Fruit fly (Drosophila melanogaster) whole organism, pupa: ENCODE data around the gene CG31098.

Source experiments
- CG10348 ChIP-seq: fragments of 200-800 bp; sonication (Bioruptor generic); IDR thresholded peaks from 2 replicates; pipeline ENCODE4 v1.3.6; 2022; ENCODE audit warnings: missing biosample characterization, missing genetic modification characterization
- CG12605 ChIP-seq: fragments of 200-800 bp; sonication (Bioruptor generic); IDR thresholded peaks from 2 replicates; pipeline ENCODE4 v1.3.6; 2022; ENCODE audit warnings: missing biosample characterization, missing genetic modification characterization
- CG13204 ChIP-seq: fragments of 200-800 bp; sonication (Bioruptor generic); optimal IDR thresholded peaks from 2 replicates; lab custom pipeline; 2018; ENCODE audit warnings: missing biosample characterization, mild to moderate bottlenecking, missing genetic modification characterization, moderate library complexity
- CG32121 ChIP-seq: fragments of 200-800 bp; sonication (Bioruptor generic); IDR thresholded peaks from 2 replicates; pipeline ENCODE4 v1.3.6; 2022; ENCODE audit warnings: missing biosample characterization, missing genetic modification characterization
- CG34367 ChIP-seq: fragments of 200-800 bp; sonication (Bioruptor generic); optimal IDR thresholded peaks from 2 replicates; lab custom pipeline; 2018; ENCODE audit warnings: missing biosample characterization, mild to moderate bottlenecking, missing genetic modification characterization
- CG4496 ChIP-seq: fragments of 200-800 bp; sonication (Bioruptor generic); IDR thresholded peaks from 3 replicates; pipeline ENCODE4 v1.3.6; 2022; ENCODE audit warnings: missing biosample characterization, missing genetic modification characterization
- CG8301 ChIP-seq: fragments of 200-800 bp; sonication (Bioruptor generic); optimal IDR thresholded peaks from 2 replicates; lab custom pipeline; 2018; ENCODE audit warnings: missing biosample characterization, mild to moderate bottlenecking, missing genetic modification characterization
- CG9948 ChIP-seq: fragments of 200-800 bp; sonication (Bioruptor generic); optimal IDR thresholded peaks from 2 replicates; lab custom pipeline; 2018; ENCODE audit warnings: missing biosample characterization, mild to moderate bottlenecking, missing genetic modification characterization, moderate library complexity
- EcR ChIP-seq: fragments of 200-800 bp; sonication (Bioruptor generic); optimal IDR thresholded peaks from 3 replicates; lab custom pipeline; 2019; ENCODE audit warnings: missing biosample characterization, missing genetic modification characterization, mild to moderate bottlenecking, moderate library complexity, missing genetic modification reagents
- Ets98B ChIP-seq: fragments of 200-800 bp; sonication (Bioruptor generic); IDR thresholded peaks from 2 replicates; pipeline ENCODE4 v1.3.6; 2022; ENCODE audit warnings: missing biosample characterization, missing genetic modification characterization
- Pif1A ChIP-seq: fragments of 200-800 bp; sonication (Bioruptor generic); optimal IDR thresholded peaks from 3 replicates; lab custom pipeline; 2016; ENCODE audit warnings: missing biosample characterization, missing genetic modification characterization
- Pif1B ChIP-seq: fragments of 200-800 bp; sonication (Bioruptor generic); optimal IDR thresholded peaks from 3 replicates; lab custom pipeline; 2016; ENCODE audit warnings: missing biosample characterization, missing genetic modification characterization
- Snoo ChIP-seq: fragments of 200-800 bp; sonication (Bioruptor generic); optimal IDR thresholded peaks from 3 replicates; lab custom pipeline; 2017; ENCODE audit warnings: missing biosample characterization, mild to moderate bottlenecking, missing genetic modification characterization, inconsistent platforms
- gl ChIP-seq: fragments of 200-800 bp; sonication (Bioruptor generic); optimal IDR thresholded peaks from 2 replicates; lab custom pipeline; 2018; ENCODE audit warnings: missing biosample characterization, mild to moderate bottlenecking, missing genetic modification characterization

DNA sequence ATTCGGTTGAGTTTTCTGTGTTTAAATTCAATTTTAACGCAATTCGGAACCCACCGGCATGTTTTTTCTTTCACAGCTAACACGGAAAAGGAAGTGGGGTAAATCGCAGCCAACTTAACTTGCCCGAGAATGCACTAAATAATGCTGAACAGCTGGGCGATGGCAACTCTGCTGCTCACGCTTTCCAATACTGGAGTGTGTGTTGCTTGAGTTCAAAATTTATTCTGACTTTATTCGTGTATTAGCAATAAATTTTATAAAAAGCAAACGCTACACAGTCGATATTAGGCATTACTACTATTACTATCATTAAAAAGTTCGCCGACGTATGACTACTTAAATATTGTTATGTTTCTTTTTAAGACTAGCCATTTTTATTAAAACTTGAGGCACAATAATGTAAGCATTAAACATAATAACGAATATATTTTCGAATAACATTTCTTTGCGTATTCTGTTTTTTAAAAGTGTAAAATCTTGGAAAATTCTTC, 45.4 kb downstream of the CG31098 start, which contains the start of the genes RpS27 and Nup37:
- TF ChIP-seq CG13204 (GFP tag; lab: Kevin White, UChicago) (no peak), Ets98B (peak; percentile 86), CG34367 (tag; lab: Kevin White, UChicago) (peak; percentile 91), gl (tag; lab: Kevin White, UChicago) (peak; percentile 80), Pif1B (GFP tag; lab: Kevin White, UChicago) (no peak), CG10348 (GFP tag; lab: Robert Waterston, UW) (peak; percentile 32; the same call in 1 of the 2 replicates), CG8301 (no peak), EcR (GFP tag; lab: Kevin White, UChicago) (no peak), Snoo (tag; lab: Kevin White, UChicago) (peak; percentile 98), CG9948 (peak; percentile 67), CG4496 (peak; percentile 97), Pif1A (GFP tag; lab: Kevin White, UChicago) (peak; percentile 92), CG12605 (GFP tag; lab: Robert Waterston, UW) (peak; percentile 89), CG32121 (GFP tag; lab: Robert Waterston, UW) (peak; percentile 67)
